Worm (Caenorhabditis elegans) whole organism, young adult: ENCODE data around the gene F11C7.6.

Experiments used
- akir-1 ChIP-seq: fragments of 200-800 bp; sonication (Bioruptor generic); optimal IDR thresholded peaks from 2 replicates; lab custom pipeline; 2018; ENCODE audit warnings: mild to moderate bottlenecking, missing genetic modification characterization, moderate library complexity, missing compliant biosample characterization
- die-1 ChIP-seq: sonication (generic microtip); optimal IDR thresholded peaks from 2 replicates; lab custom pipeline; 2016; ENCODE audit warnings: missing genotype, mild to moderate bottlenecking, missing genetic modification characterization, missing compliant biosample characterization
- ets-4 ChIP-seq: fragments of 200-800 bp; sonication (Bioruptor generic); optimal IDR thresholded peaks from 2 replicates; lab custom pipeline; 2018; ENCODE audit warnings: mild to moderate bottlenecking, missing genetic modification characterization, missing compliant biosample characterization
- snpc-4 ChIP-seq, 5 experiments: fragments of 150-350 bp in 1 of 5; sonication (generic microtip) in 4 of 5; optimal IDR thresholded peaks; 2 replicates each; lab custom pipeline; 2014 to 2018; ENCODE audit warnings: missing genetic modification characterization in 5 of 5, missing biosample characterization in 3 of 5, antibody characterized with exemption in 2 of 5, mild to moderate bottlenecking in 2 of 5, missing compliant biosample characterization in 2 of 5, missing genotype in 2 of 5, moderate library complexity in 2 of 5, missing genetic modification reagents in 1 of 5
- unc-62 ChIP-seq: fragments of 150-350 bp; optimal IDR thresholded peaks from 2 replicates; lab custom pipeline; 2014; ENCODE audit warnings: missing biosample characterization, missing genetic modification reagents, missing genetic modification characterization

ce11 chrX:17420585-17421459 lies 19.5 kb downstream of the F11C7.6 start:
- no peak for TF ChIP-seq snpc-4 (GFP tag; optimal IDR thresholded peaks at IDR 0.05; lab: Kevin White, UChicago)
- TF ChIP-seq snpc-4 (tag; optimal IDR thresholded peaks at IDR 0.05; lab: Kevin White, UChicago), result no peak
- no peak for TF ChIP-seq unc-62
- no peak for TF ChIP-seq akir-1 (GFP tag; lab: Kevin White, UChicago)
- TF ChIP-seq ets-4, result no peak
- TF ChIP-seq die-1 (tag; lab: Kevin White, UChicago), result no peak
